Fruit fly (Drosophila melanogaster) whole organism, embryonic: ENCODE measurements around the gene CG42554.

Experiments
- Abd-B ChIP-seq: fragments of 200-800 bp; sonication (Bioruptor generic); optimal IDR thresholded peaks from 2 replicates; lab custom pipeline; 2018; ENCODE audit warnings: missing biosample characterization, mild to moderate bottlenecking, missing genetic modification characterization, moderate library complexity
- Aef1 ChIP-seq: fragments of 200-800 bp; sonication (Bioruptor generic); IDR thresholded peaks from 3 replicates; pipeline ENCODE4 v1.3.6; 2022; ENCODE audit warnings: missing biosample characterization, missing genetic modification characterization
- Atf-2 ChIP-seq: fragments of 200-800 bp; sonication (Bioruptor generic); optimal IDR thresholded peaks from 2 replicates; lab custom pipeline; 2016; ENCODE audit warnings: missing biosample characterization, missing genetic modification characterization
- Atf3 ChIP-seq: fragments of 200-800 bp; sonication (Bioruptor generic); optimal IDR thresholded peaks from 3 replicates; lab custom pipeline; 2016; ENCODE audit warnings: missing biosample characterization, missing genetic modification characterization
- Atf6 ChIP-seq: fragments of 200-800 bp; sonication (Bioruptor generic); IDR thresholded peaks from 2 replicates; pipeline ENCODE4 v1.3.6; 2022; ENCODE audit warnings: missing biosample characterization, missing genetic modification characterization
- CG12104 ChIP-seq: fragments of 200-800 bp; sonication (Bioruptor generic); optimal IDR thresholded peaks from 3 replicates; lab custom pipeline; 2016; ENCODE audit warnings: missing biosample characterization, missing genetic modification characterization
- CG13775 ChIP-seq: fragments of 200-800 bp; sonication (Bioruptor generic); optimal IDR thresholded peaks from 3 replicates; lab custom pipeline; 2017; ENCODE audit warnings: missing biosample characterization, mild to moderate bottlenecking, missing genetic modification characterization
- CG13894 ChIP-seq: fragments of 200-800 bp; sonication (Bioruptor generic); optimal IDR thresholded peaks from 3 replicates; lab custom pipeline; 2018; ENCODE audit warnings: missing biosample characterization, mild to moderate bottlenecking, missing genetic modification characterization, moderate library complexity
- CG14014 ChIP-seq: fragments of 200-800 bp; sonication (Bioruptor generic); IDR thresholded peaks from 2 replicates; pipeline ENCODE4 v1.3.6; 2022; ENCODE audit warnings: missing biosample characterization, missing genetic modification characterization
- CG14050 ChIP-seq: fragments of 200-800 bp; sonication (Bioruptor generic); IDR thresholded peaks from 3 replicates; pipeline ENCODE4 v1.3.6; 2022; ENCODE audit warnings: missing biosample characterization, missing genetic modification characterization
- CG15696 ChIP-seq: fragments of 200-800 bp; sonication (Bioruptor generic); optimal IDR thresholded peaks from 2 replicates; lab custom pipeline; 2019; ENCODE audit warnings: missing biosample characterization, mild to moderate bottlenecking, missing genetic modification characterization, moderate library complexity
- CG17328 ChIP-seq: fragments of 200-800 bp; sonication (Bioruptor generic); IDR thresholded peaks from 2 replicates; pipeline ENCODE4 v1.3.6; 2022; ENCODE audit warnings: missing biosample characterization, missing genetic modification characterization
- CG1792 ChIP-seq: fragments of 200-800 bp; sonication (Bioruptor generic); optimal IDR thresholded peaks from 2 replicates; lab custom pipeline; 2016; ENCODE audit warnings: missing biosample characterization, missing genetic modification characterization
- CG31365 ChIP-seq: fragments of 200-800 bp; sonication (Bioruptor generic); optimal IDR thresholded peaks from 2 replicates; lab custom pipeline; 2018; ENCODE audit warnings: missing biosample characterization, mild to moderate bottlenecking, missing genetic modification characterization
- CG42726 ChIP-seq: fragments of 200-800 bp; sonication (Bioruptor generic); IDR thresholded peaks from 2 replicates; pipeline ENCODE4 v1.3.6; 2022; ENCODE audit warnings: missing biosample characterization, missing genetic modification characterization; ENCODE audit not compliant: partially characterized antibody
- CG4820 ChIP-seq: fragments of 200-800 bp; sonication (Bioruptor generic); optimal IDR thresholded peaks from 3 replicates; lab custom pipeline; 2016; ENCODE audit warnings: missing biosample characterization, missing genetic modification characterization
- CG6175 ChIP-seq: fragments of 200-800 bp; sonication (Bioruptor generic); IDR thresholded peaks from 3 replicates; pipeline ENCODE4 v1.3.6; 2022; ENCODE audit warnings: missing biosample characterization, missing genetic modification characterization
- CG6813 ChIP-seq: fragments of 200-800 bp; sonication (Bioruptor generic); optimal IDR thresholded peaks from 2 replicates; lab custom pipeline; 2017; ENCODE audit warnings: missing biosample characterization, missing genetic modification characterization, mild to moderate bottlenecking, moderate library complexity, missing genetic modification reagents
- CG6854 ChIP-seq: fragments of 200-800 bp; sonication (Bioruptor generic); optimal IDR thresholded peaks from 3 replicates; lab custom pipeline; 2017; ENCODE audit warnings: missing biosample characterization, mild to moderate bottlenecking, missing genetic modification characterization
- Camta ChIP-seq: fragments of 200-800 bp; sonication (Bioruptor generic); optimal IDR thresholded peaks from 2 replicates; lab custom pipeline; 2016; ENCODE audit warnings: missing biosample characterization, missing genetic modification characterization
- Dref ChIP-seq: fragments of 200-800 bp; sonication (Bioruptor generic); IDR thresholded peaks from 2 replicates; pipeline ENCODE4 v1.3.6; 2022; ENCODE audit warnings: missing biosample characterization, missing genetic modification characterization
- E2f2 ChIP-seq: fragments of 200-800 bp; sonication (Bioruptor generic); IDR thresholded peaks from 2 replicates; pipeline ENCODE4 v1.3.6; 2022; ENCODE audit warnings: missing biosample characterization, missing genetic modification characterization
- Gsc ChIP-seq: fragments of 200-800 bp; sonication (Bioruptor generic); IDR thresholded peaks from 2 replicates; pipeline ENCODE4 v1.3.6; 2022; ENCODE audit warnings: missing biosample characterization, missing genetic modification characterization
- HmgD ChIP-seq: fragments of 200-800 bp; sonication (Bioruptor generic); optimal IDR thresholded peaks from 3 replicates; lab custom pipeline; 2016; ENCODE audit warnings: missing biosample characterization, missing genetic modification characterization
- Hr39 ChIP-seq: fragments of >200 bp; optimal IDR thresholded peaks from 2 replicates; lab custom pipeline; 2017
- Mad ChIP-seq: fragments of 200-800 bp; sonication (Bioruptor generic); optimal IDR thresholded peaks from 2 replicates; lab custom pipeline; 2016; ENCODE audit warnings: missing biosample characterization, missing genetic modification characterization
- NC2α ChIP-seq: fragments of 200-800 bp; sonication (Bioruptor generic); optimal IDR thresholded peaks from 2 replicates; lab custom pipeline; 2016; ENCODE audit warnings: missing biosample characterization, missing genetic modification characterization
- Neu2 ChIP-seq: fragments of 200-800 bp; sonication (Bioruptor generic); optimal IDR thresholded peaks from 3 replicates; lab custom pipeline; 2016; ENCODE audit warnings: missing biosample characterization, missing genetic modification characterization, borderline replicate concordance
- Sox102F ChIP-seq: fragments of 200-800 bp; sonication (Bioruptor generic); optimal IDR thresholded peaks from 2 replicates; lab custom pipeline; 2018; ENCODE audit warnings: missing biosample characterization, mild to moderate bottlenecking, missing genetic modification characterization, moderate library complexity
- br ChIP-seq: fragments of >200 bp; optimal IDR thresholded peaks from 2 replicates; lab custom pipeline; 2017
- chif ChIP-seq, 2 experiments: fragments of 200-800 bp; sonication (Bioruptor generic); optimal IDR thresholded peaks; 3 replicates each; lab custom pipeline; 2016; ENCODE audit warnings: missing biosample characterization in 2 of 2, missing genetic modification characterization in 2 of 2
- chm ChIP-seq: fragments of 200-800 bp; sonication (Bioruptor generic); IDR thresholded peaks from 2 replicates; pipeline ENCODE4 v1.3.6; 2022; ENCODE audit warnings: missing biosample characterization, missing genetic modification characterization
- crc ChIP-seq: fragments of 200-800 bp; sonication (Bioruptor generic); optimal IDR thresholded peaks from 2 replicates; lab custom pipeline; 2016; ENCODE audit warnings: missing biosample characterization, missing genetic modification characterization
- crp ChIP-seq, 2 experiments: fragments of 200-800 bp; sonication (Bioruptor generic); optimal IDR thresholded peaks; 2 replicates in 1 of 2; 3 replicates in 1 of 2; lab custom pipeline; 2017; ENCODE audit warnings: missing biosample characterization in 2 of 2, missing genetic modification characterization in 2 of 2, mild to moderate bottlenecking in 1 of 2, moderate library complexity in 1 of 2
- dati ChIP-seq: fragments of 200-800 bp; sonication (Bioruptor generic); IDR thresholded peaks from 2 replicates; pipeline ENCODE4 v1.3.6; 2022; ENCODE audit warnings: missing biosample characterization, missing genetic modification characterization
- en ChIP-seq: fragments of 200-800 bp; sonication (Bioruptor generic); optimal IDR thresholded peaks from 2 replicates; lab custom pipeline; 2016; ENCODE audit warnings: missing biosample characterization, missing genetic modification characterization
- gsb ChIP-seq: fragments of 200-800 bp; sonication (Bioruptor generic); IDR thresholded peaks from 2 replicates; pipeline ENCODE4 v1.3.6; 2022; ENCODE audit warnings: missing biosample characterization, missing genetic modification characterization
- gt ChIP-seq: fragments of 200-800 bp; sonication (Bioruptor generic); IDR thresholded peaks from 2 replicates; pipeline ENCODE4 v1.3.6; 2022; ENCODE audit warnings: missing biosample characterization, missing genetic modification characterization
- jing ChIP-seq: fragments of 200-800 bp; sonication (Bioruptor generic); optimal IDR thresholded peaks from 2 replicates; lab custom pipeline; 2018; ENCODE audit warnings: missing biosample characterization, mild to moderate bottlenecking, missing genetic modification characterization
- ken ChIP-seq: fragments of 200-800 bp; sonication (Bioruptor generic); IDR thresholded peaks from 3 replicates; pipeline ENCODE4 v1.3.6; 2022; ENCODE audit warnings: missing biosample characterization, missing genetic modification characterization
- lov ChIP-seq, 2 experiments: fragments of 200-800 bp in 1 of 2; fragments of >200 bp in 1 of 2; sonication (Bioruptor generic) in 1 of 2; IDR thresholded peaks in 1 of 2; optimal IDR thresholded peaks in 1 of 2; 2 replicates in 1 of 2; 3 replicates in 1 of 2; pipeline versions ENCODE4 v1.3.6 to Lab custom; 2017 to 2022; ENCODE audit warnings: missing biosample characterization in 1 of 2, missing genetic modification characterization in 1 of 2
- nerfin-1 ChIP-seq: fragments of 200-800 bp; sonication (Bioruptor generic); optimal IDR thresholded peaks from 3 replicates; lab custom pipeline; 2019; ENCODE audit warnings: missing biosample characterization, mild to moderate bottlenecking, missing genetic modification characterization, moderate library complexity
- oc ChIP-seq: fragments of 200-800 bp; sonication (Bioruptor generic); optimal IDR thresholded peaks from 2 replicates; lab custom pipeline; 2018; ENCODE audit warnings: missing biosample characterization, mild to moderate bottlenecking, missing genetic modification characterization, moderate library complexity
- pan ChIP-seq, 4 experiments: fragments of >200 bp in 3 of 4; fragments of 200-800 bp in 1 of 4; sonication (Bioruptor generic) in 1 of 4; optimal IDR thresholded peaks in 3 of 4; IDR thresholded peaks in 1 of 4; 2 replicates each; pipeline versions ENCODE4 v1.3.6 to Lab custom; 2017 to 2022; ENCODE audit warnings: missing biosample characterization in 2 of 4, missing genetic modification characterization in 2 of 4, mixed read lengths in 1 of 4
- phol ChIP-seq: fragments of 200-800 bp; sonication (Bioruptor generic); optimal IDR thresholded peaks from 3 replicates; lab custom pipeline; 2018; ENCODE audit warnings: missing biosample characterization, mild to moderate bottlenecking, missing genetic modification characterization, moderate library complexity
- prd ChIP-seq, 3 experiments: fragments of >200 bp in 2 of 3; fragments of 200-800 bp in 1 of 3; sonication (Bioruptor generic) in 1 of 3; optimal IDR thresholded peaks in 2 of 3; IDR thresholded peaks in 1 of 3; 2 replicates in 2 of 3; 3 replicates in 1 of 3; pipeline versions ENCODE4 v1.3.6 to Lab custom; 2017 to 2022; ENCODE audit warnings: missing biosample characterization in 1 of 3, missing genetic modification characterization in 1 of 3
- sqz ChIP-seq: fragments of 200-800 bp; sonication (Bioruptor generic); optimal IDR thresholded peaks from 3 replicates; lab custom pipeline; 2018; ENCODE audit warnings: missing biosample characterization, mild to moderate bottlenecking, missing genetic modification characterization
- toy ChIP-seq: fragments of 200-800 bp; sonication (Bioruptor generic); IDR thresholded peaks from 2 replicates; pipeline ENCODE4 v1.3.6; 2022; ENCODE audit warnings: missing biosample characterization, missing genetic modification characterization
- wdn ChIP-seq: fragments of 200-800 bp; sonication (Bioruptor generic); IDR thresholded peaks from 2 replicates; pipeline ENCODE4 v1.3.6; 2022; ENCODE audit warnings: missing biosample characterization, missing genetic modification characterization
- zen2 ChIP-seq: fragments of 200-800 bp; sonication (Bioruptor generic); IDR thresholded peaks from 3 replicates; pipeline ENCODE4 v1.3.6; 2022; ENCODE audit warnings: missing biosample characterization, missing genetic modification characterization; ENCODE audit not compliant: partially characterized antibody

The CG42554 gene

DNA sequence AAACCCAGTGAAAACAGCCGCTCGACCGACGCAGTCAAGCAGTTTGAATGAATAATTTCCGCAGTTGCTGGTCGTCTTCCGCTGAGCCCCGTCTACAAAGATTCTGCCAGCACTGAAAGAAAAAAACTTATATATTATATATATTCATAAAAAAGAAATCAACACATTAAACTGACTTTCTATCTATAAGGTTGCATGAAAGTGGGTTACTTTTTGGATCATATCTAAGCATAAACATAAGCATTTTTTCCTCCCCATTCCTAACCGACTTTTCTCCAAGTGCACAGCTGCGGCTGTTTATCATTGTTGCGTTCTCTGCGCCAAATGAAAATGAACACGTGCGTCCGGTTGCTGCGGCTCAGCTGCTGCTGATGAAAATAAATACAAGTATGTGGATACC, 15.2 kb upstream of the CG42554 start (continued):
- TF ChIP-seq pan (optimal IDR thresholded peaks at IDR 0.05; lab: Kevin White, UChicago) (no peak), pan (GFP tag; optimal IDR thresholded peaks at IDR 0.05 in 1 of 2, IDR thresholded peaks at IDR 0.05 in 1 of 2) (peak in 1 of 2 experiments; percentile 80), toy (no peak), crp (GFP tag; optimal IDR thresholded peaks at IDR 0.05; lab: Kevin White, UChicago) (no peak), CG31365 (no peak), CG12104 (GFP tag; lab: Kevin White, UChicago) (no peak), nerfin-1 (tag; lab: Kevin White, UChicago) (peak; percentile 58), Abd-B (peak; percentile 55), Camta (GFP tag; lab: Kevin White, UChicago) (no peak), Mad (GFP tag; lab: Kevin White, UChicago) (peak; percentile 46), gsb (GFP tag; lab: Robert Waterston, UW) (peak; percentile 56; the same call in 1 of the 2 replicates), Sox102F (GFP tag; lab: Kevin White, UChicago) (peak; percentile 81), phol (tag; lab: Kevin White, UChicago) (peak; percentile 78), CG17328 (GFP tag; lab: Robert Waterston, UW) (peak; percentile 84), Aef1 (GFP tag; lab: Robert Waterston, UW) (peak; percentile 71), Atf3 (GFP tag; lab: Kevin White, UChicago) (no peak), prd (optimal IDR thresholded peaks at IDR 0.05; lab: Kevin White, UChicago) (no peak), prd (GFP tag; IDR thresholded peaks at IDR 0.05; lab: Robert Waterston, UW) (peak; percentile 84), Dref (no peak), wdn (GFP tag; lab: Robert Waterston, UW) (0 out of 2 replicates have a peak, but pooled peaks have one; percentile 35), chif (GFP tag; optimal IDR thresholded peaks at IDR 0.05; lab: Kevin White, UChicago) (peak in 1 of 2 experiments; percentile 35), CG42726 (no peak), chm (GFP tag; lab: Robert Waterston, UW) (peak; percentile 50; the same call in 1 of the 2 replicates), en (GFP tag; lab: Kevin White, UChicago) (no peak), oc (tag; lab: Kevin White, UChicago) (peak; percentile 48), CG6813 (GFP tag; lab: Kevin White, UChicago) (peak; percentile 66), sqz (GFP tag; lab: Kevin White, UChicago) (no peak), Gsc (GFP tag; lab: Robert Waterston, UW) (peak; percentile 57; the same call in 1 of the 2 replicates), CG14050 (GFP tag; lab: Robert Waterston, UW) (peak; percentile 65), Atf-2 (GFP tag; lab: Kevin White, UChicago) (no peak), E2f2 (GFP tag; lab: Robert Waterston, UW) (peak; percentile 38; the same call in 1 of the 2 replicates), zen2 (GFP tag; lab: Robert Waterston, UW) (no peak), CG13894 (tag; lab: Kevin White, UChicago) (no peak), CG6854 (peak; percentile 28), crc (GFP tag; lab: Kevin White, UChicago) (no peak), CG13775 (GFP tag; lab: Kevin White, UChicago) (peak; percentile 31), gt (GFP tag; lab: Robert Waterston, UW) (0 out of 2 replicates have a peak, but pooled peaks have one; percentile 15), Atf6 (GFP tag; lab: Robert Waterston, UW) (peak; percentile 68; the same call in 1 of the 2 replicates), Hr39 (no peak), CG15696 (tag; lab: Kevin White, UChicago) (peak; percentile 0), CG14014 (peak; percentile 78), CG6175 (GFP tag; lab: Robert Waterston, UW) (no peak), Neu2 (no peak), CG4820 (GFP tag; lab: Kevin White, UChicago) (peak; percentile 64), lov (optimal IDR thresholded peaks at IDR 0.05; lab: Kevin White, UChicago) (no peak), lov (GFP tag; IDR thresholded peaks at IDR 0.05; lab: Robert Waterston, UW) (no peak), dati (GFP tag; lab: Robert Waterston, UW) (no peak), CG1792 (GFP tag; lab: Kevin White, UChicago) (no peak), ken (GFP tag; lab: Robert Waterston, UW) (peak; percentile 72), NC2α (GFP tag; lab: Kevin White, UChicago) (no peak), HmgD (GFP tag; lab: Kevin White, UChicago) (no peak), jing (GFP tag; lab: Kevin White, UChicago) (peak; percentile 20), br (lab: Kevin White, UChicago) (no peak)
